Fruit fly (Drosophila melanogaster): ENCODE data around the gene Cip4.
A peak's percentile ranks its signal among the peaks of the same experiment; 100 is the strongest.

The Cip4 gene

dm6 chr3L:4408313-4409133, 44.6 kb upstream of the Cip4 start (continued):
- TF ChIP-seq Hr38 (GFP tag; optimal IDR thresholded peaks at IDR 0.05), result no peak
- TF ChIP-seq fd85E (GFP tag; optimal IDR thresholded peaks at IDR 0.05), result no peak
- TF ChIP-seq CG6163 (GFP tag; IDR thresholded peaks at IDR 0.05), result peak; percentile 16; the same call in 2 of the 3 replicates
- peak; percentile 10 for TF ChIP-seq Sox14 (GFP tag; optimal IDR thresholded peaks at IDR 0.05)
- TF ChIP-seq CG16779 (tag; optimal IDR thresholded peaks at IDR 0.05), result no peak
- no peak for TF ChIP-seq CG7368 (GFP tag; optimal IDR thresholded peaks at IDR 0.05)
- no peak for TF ChIP-seq CG11294 (GFP tag; IDR thresholded peaks at IDR 0.05)
- peak; percentile 9 for TF ChIP-seq CG3919 (GFP tag; optimal IDR thresholded peaks at IDR 0.05)
- peak; percentile 24 for TF ChIP-seq CG10669 (GFP tag; optimal IDR thresholded peaks at IDR 0.05)
- no peak for TF ChIP-seq net (GFP tag; optimal IDR thresholded peaks at IDR 0.05)
- TF ChIP-seq CG11902 (GFP tag; optimal IDR thresholded peaks at IDR 0.05), result no peak
- no peak for TF ChIP-seq dsx (GFP tag; optimal IDR thresholded peaks at IDR 0.05; ENCODE audit: poor library complexity, severe bottlenecking)
- no peak for TF ChIP-seq acj6 (GFP tag; optimal IDR thresholded peaks at IDR 0.05)
- no peak for TF ChIP-seq CG4318 (GFP tag; optimal IDR thresholded peaks at IDR 0.05)
- TF ChIP-seq Lpt (GFP tag; optimal IDR thresholded peaks at IDR 0.05), result no peak
- TF ChIP-seq CG15336 (GFP tag; IDR thresholded peaks at IDR 0.05), result 0 out of 2 replicates have a peak, but pooled peaks have one; percentile 14
- peak in 1 of 2 experiments; percentile 36 for TF ChIP-seq ss (GFP tag; optimal IDR thresholded peaks at IDR 0.05)
- TF ChIP-seq CG3032 (tag; optimal IDR thresholded peaks at IDR 0.05), result no peak
- no peak for TF ChIP-seq Met (GFP tag; optimal IDR thresholded peaks at IDR 0.05)
- TF ChIP-seq Blimp-1 (GFP tag; optimal IDR thresholded peaks at IDR 0.05), result peak; percentile 22
- no peak for TF ChIP-seq CG10631 (GFP tag; optimal IDR thresholded peaks at IDR 0.05)
- TF ChIP-seq salr (GFP tag; optimal IDR thresholded peaks at IDR 0.05), result no peak

dm6 chr3L:4407743-4408142, 43.8 kb upstream of the Cip4 start:
- TF ChIP-seq Sox14 (GFP tag; optimal IDR thresholded peaks at IDR 0.05), result peak; percentile 22
- no peak for TF ChIP-seq CG3032 (tag; optimal IDR thresholded peaks at IDR 0.05)
- peak; percentile 7 for TF ChIP-seq Ets21C (GFP tag; optimal IDR thresholded peaks at IDR 0.05)
- TF ChIP-seq OdsH (GFP tag; optimal IDR thresholded peaks at IDR 0.05), result peak; percentile 74
- no peak for TF ChIP-seq Hr38 (GFP tag; optimal IDR thresholded peaks at IDR 0.05)
- TF ChIP-seq pdm3 (GFP tag; optimal IDR thresholded peaks at IDR 0.05), result peak; percentile 65
- TF ChIP-seq fkh (GFP tag; optimal IDR thresholded peaks at IDR 0.05), result no peak
- TF ChIP-seq CG8632 (GFP tag; optimal IDR thresholded peaks at IDR 0.05), result peak; percentile 35
- TF ChIP-seq CG8119 (GFP tag; IDR thresholded peaks at IDR 0.05), result peak; percentile 68
- peak; percentile 60 for TF ChIP-seq achi (GFP tag; optimal IDR thresholded peaks at IDR 0.05)
- peak; percentile 42 for TF ChIP-seq CG6276 (GFP tag; optimal IDR thresholded peaks at IDR 0.05)
- peak; percentile 47 for TF ChIP-seq Eip75B (GFP tag; optimal IDR thresholded peaks at IDR 0.05)
- TF ChIP-seq CG6854 (GFP tag; optimal IDR thresholded peaks at IDR 0.05), result no peak
- peak; percentile 36 for TF ChIP-seq Lpt (GFP tag; optimal IDR thresholded peaks at IDR 0.05)
- no peak for TF ChIP-seq CG9139 (GFP tag; optimal IDR thresholded peaks at IDR 0.05)
- TF ChIP-seq CG3919 (GFP tag; optimal IDR thresholded peaks at IDR 0.05), result peak; percentile 62
- TF ChIP-seq CG34406 (GFP tag; optimal IDR thresholded peaks at IDR 0.05), result peak; percentile 13
- no peak for TF ChIP-seq Sox15 (GFP tag; optimal IDR thresholded peaks at IDR 0.05)
- peak; percentile 24 for TF ChIP-seq dac (GFP tag; optimal IDR thresholded peaks at IDR 0.05)
- TF ChIP-seq Eip78C (GFP tag), result peak; percentile 85
- TF ChIP-seq cyc (GFP tag; optimal IDR thresholded peaks at IDR 0.05), result peak; percentile 1
- peak; percentile 3 for TF ChIP-seq CG11762 (GFP tag; optimal IDR thresholded peaks at IDR 0.05; ENCODE audit: insufficient read depth)
- TF ChIP-seq esn (GFP tag; optimal IDR thresholded peaks at IDR 0.05), result peak; percentile 36
- TF ChIP-seq eg (GFP tag; IDR thresholded peaks at IDR 0.05), result peak; percentile 74
- TF ChIP-seq Blimp-1 (GFP tag; optimal IDR thresholded peaks at IDR 0.05), result no peak
- peak; percentile 25 for TF ChIP-seq CG10669 (GFP tag; optimal IDR thresholded peaks at IDR 0.05)
- TF ChIP-seq CG11294 (GFP tag; IDR thresholded peaks at IDR 0.05), result peak; percentile 39; the same call in 1 of the 2 replicates
- peak; percentile 45 for TF ChIP-seq Hr39 (GFP tag; optimal IDR thresholded peaks at IDR 0.05)
- TF ChIP-seq CG11902 (GFP tag; optimal IDR thresholded peaks at IDR 0.05), result no peak
- TF ChIP-seq topi (GFP tag; optimal IDR thresholded peaks at IDR 0.05), result peak; percentile 40
- no peak for TF ChIP-seq fd85E (GFP tag; optimal IDR thresholded peaks at IDR 0.05)
- TF ChIP-seq vri (GFP tag; optimal IDR thresholded peaks at IDR 0.05), result no peak
- peak; percentile 35 for TF ChIP-seq Ets96B (tag; optimal IDR thresholded peaks at IDR 0.05)
- peak; percentile 64 for TF ChIP-seq Met (GFP tag; optimal IDR thresholded peaks at IDR 0.05)
- peak; percentile 10 for TF ChIP-seq Smox (GFP tag; optimal IDR thresholded peaks at IDR 0.05)
- peak in 1 of 2 experiments; percentile 67 for TF ChIP-seq salr (GFP tag; optimal IDR thresholded peaks at IDR 0.05)
- TF ChIP-seq net (GFP tag; optimal IDR thresholded peaks at IDR 0.05), result peak; percentile 62
- TF ChIP-seq Gug (GFP tag; IDR thresholded peaks at IDR 0.05), result peak; percentile 57; the same call in 1 of the 2 replicates

All from whole organism, prepupa.